Worm (Caenorhabditis elegans) whole organism, L4 larva: Measurements from ENCODE around the gene clec-60.
"Not testable (repeated sequence)": the region's sequence is repeated elsewhere in the genome, so short reads cannot be mapped to it uniquely, and the experiment has no call there.

Source experiments
- F37D6.2 ChIP-seq: sonication (generic microtip); optimal IDR thresholded peaks from 2 replicates; lab custom pipeline; 2016; ENCODE audit warnings: mild to moderate bottlenecking, missing genetic modification characterization, missing compliant biosample characterization
- F44E2.7 ChIP-seq: fragments of 200-800 bp; sonication (Bioruptor generic); IDR thresholded peaks from 2 replicates; pipeline ENCODE4 v2.1.2; 2022; ENCODE audit warnings: missing genetic modification characterization, missing compliant biosample characterization
- aha-1 ChIP-seq: fragments of 150-350 bp; peaks from one replicate; lab custom pipeline; 2014; ENCODE audit warnings: missing biosample characterization, missing genetic modification characterization
- ama-1 ChIP-seq: fragments of 150-350 bp; optimal IDR thresholded peaks from 2 replicates; lab custom pipeline; 2014; ENCODE audit warnings: inconsistent platforms, mixed read lengths
- dmd-8 ChIP-seq: fragments of 200-800 bp; sonication (Bioruptor generic); IDR thresholded peaks from 2 replicates; pipeline ENCODE4 v1.3.6; 2022; ENCODE audit warnings: missing genetic modification characterization, missing compliant biosample characterization
- egl-43 ChIP-seq: fragments of 200-800 bp; sonication (Bioruptor generic); IDR thresholded peaks from 2 replicates; pipeline ENCODE4 v1.3.6; 2022; ENCODE audit warnings: missing genetic modification reagents, missing genetic modification characterization, missing compliant biosample characterization
- fos-1 ChIP-seq: fragments of 150-350 bp; optimal IDR thresholded peaks from 2 replicates; lab custom pipeline; 2014; ENCODE audit warnings: missing biosample characterization, missing genetic modification characterization
- jun-1 ChIP-seq: fragments of 150-350 bp; optimal IDR thresholded peaks from 2 replicates; lab custom pipeline; 2014; ENCODE audit warnings: missing biosample characterization, missing genetic modification reagents, missing genetic modification characterization
- lim-7 ChIP-seq: fragments of 200-800 bp; sonication (Bioruptor generic); IDR thresholded peaks from 2 replicates; pipeline ENCODE4 v1.3.6; 2022; ENCODE audit warnings: missing genetic modification characterization, missing compliant biosample characterization
- lin-29 ChIP-seq: fragments of 200-800 bp; sonication (Bioruptor generic); IDR thresholded peaks from 2 replicates; pipeline ENCODE4 v1.3.6; 2022; ENCODE audit warnings: missing genetic modification reagents, missing genetic modification characterization, missing compliant biosample characterization
- lin-39 ChIP-seq: fragments of 150-350 bp; optimal IDR thresholded peaks from 2 replicates; lab custom pipeline; 2014; ENCODE audit warnings: missing biosample characterization, missing genetic modification reagents, missing genetic modification characterization
- madf-5 ChIP-seq, 2 experiments: fragments of 200-800 bp; sonication (Bioruptor generic); IDR thresholded peaks; 2 replicates each; pipeline ENCODE4 v1.3.6; 2022; ENCODE audit warnings: missing compliant biosample characterization in 2 of 2, missing genetic modification characterization in 2 of 2
- mdt-29 ChIP-seq: fragments of 200-800 bp; sonication (Bioruptor generic); IDR thresholded peaks from 2 replicates; pipeline ENCODE4 v1.3.6; 2022; ENCODE audit warnings: missing genetic modification reagents, missing genetic modification characterization, missing compliant biosample characterization
- mxl-3 ChIP-seq: fragments of 200-800 bp; sonication (Bioruptor generic); optimal IDR thresholded peaks from 2 replicates; lab custom pipeline; 2018; ENCODE audit warnings: mild to moderate bottlenecking, missing genetic modification characterization, missing compliant biosample characterization
- nhr-237 ChIP-seq: sonication (generic microtip); optimal IDR thresholded peaks from 2 replicates; lab custom pipeline; 2017; ENCODE audit warnings: missing biosample characterization, missing genetic modification characterization
- skn-1 ChIP-seq: fragments of 150-350 bp; optimal IDR thresholded peaks from 2 replicates; lab custom pipeline; 2014; ENCODE audit warnings: missing biosample characterization, missing genetic modification characterization
- snpc-1.2 ChIP-seq: fragments of 200-800 bp; sonication (Bioruptor generic); IDR thresholded peaks from 2 replicates; pipeline ENCODE4 v1.3.6; 2022; ENCODE audit warnings: missing genetic modification reagents, missing genetic modification characterization, missing compliant biosample characterization
- unc-130 ChIP-seq: sonication (generic microtip); optimal IDR thresholded peaks from 2 replicates; lab custom pipeline; 2016; ENCODE audit warnings: missing genetic modification reagents, missing genetic modification characterization, missing compliant biosample characterization
- unc-62 ChIP-seq, 3 experiments: fragments of 150-350 bp in 1 of 3; sonication (generic microtip); optimal IDR thresholded peaks in 2 of 3; peaks in 1 of 3; 1 replicate in 1 of 3; 2 replicates in 2 of 3; lab custom pipeline; 2014 to 2017; ENCODE audit warnings: missing biosample characterization in 3 of 3, missing genetic modification characterization in 3 of 3, missing genetic modification reagents in 3 of 3, missing genotype in 1 of 3

clec-60 gene

ce11 chrII:10442846-10443245 is 38.8 kb downstream of the clec-60 start, which contains the start of gene ZK673.1:
ZK673.1 (plus strand) TSS chrII:10443146.
- peak in 1 of 2 experiments; percentile 56 for TF ChIP-seq unc-62 (GFP tag; optimal IDR thresholded peaks at IDR 0.05 in 1 of 2; lab: Kevin White, UChicago)
- not testable (repeated sequence) for TF ChIP-seq unc-62 (tag; optimal IDR thresholded peaks at IDR 0.05; lab: Kevin White, UChicago)

- TF ChIP-seq lim-7 (GFP tag; lab: Robert Waterston, UW), result no peak
- TF ChIP-seq lin-39 (tag; lab: Kevin White, UChicago), result no peak
- TF ChIP-seq madf-5 (GFP tag; IDR thresholded peaks at IDR 0.05; lab: Robert Waterston, UW), result no peak
- TF ChIP-seq F37D6.2 (tag; lab: Kevin White, UChicago), result no peak
- TF ChIP-seq egl-43, result no peak
- TF ChIP-seq jun-1 (tag; lab: Kevin White, UChicago), result no peak
- TF ChIP-seq mdt-29 (GFP tag; lab: Robert Waterston, UW), result no peak
Measured at ce11 chrII:10439976-10440375, 41.7 kb downstream of the clec-60 start, which contains the start of gene E04D5.4. E04D5.4 (plus strand) TSS chrII:10440276.

- TF ChIP-seq unc-130 (GFP tag; lab: Kevin White, UChicago) (no peak), aha-1 (peak; percentile 94)
Measured at ce11 chrII:10437840-10438239, 43.8 kb downstream of the clec-60 start.

- TF ChIP-seq lim-7 (GFP tag; lab: Robert Waterston, UW) (no peak), jun-1 (tag; lab: Kevin White, UChicago) (no peak), dmd-8 (GFP tag; lab: Robert Waterston, UW) (no peak), ama-1 (lab: Kevin White, UChicago) (no peak), aha-1 (no peak), snpc-1.2 (GFP tag; lab: Robert Waterston, UW) (no peak), skn-1 (no peak), mxl-3 (GFP tag; lab: Kevin White, UChicago) (no peak), lin-29 (GFP tag; lab: Robert Waterston, UW) (no peak), nhr-237 (tag; lab: Kevin White, UChicago) (no peak), F44E2.7 (GFP tag; lab: Robert Waterston, UW) (no peak), fos-1 (no peak)
Measured at ce11 chrII:10435836-10436235, 45.8 kb downstream of the clec-60 start, which contains the start of gene cut-4. cut-4 (plus strand) TSS chrII:10436136.
